Fruit fly (Drosophila melanogaster): ENCODE measurements around the gene Spn88Ea.

Spn88Ea gene

dm6 chr3R:15196134-15197034 lies 9.9 kb downstream of the Spn88Ea start, which contains the start of the genes Kpc1 and CG42542:
TSS of gene Kpc1 (minus strand) at chr3R:15196210.
TSS of gene CG42542 (plus strand) at chr3R:15196598.
- TF ChIP-seq brk (GFP tag; optimal IDR thresholded peaks at IDR 0.05) (no peak), Vsx2 (GFP tag; optimal IDR thresholded peaks at IDR 0.05; ENCODE audit: partially characterized antibody) (peak; percentile 92), sage (GFP tag; optimal IDR thresholded peaks at IDR 0.05) (peak; percentile 56), HLH106 (tag; optimal IDR thresholded peaks at IDR 0.05) (peak; percentile 60), dsf (GFP tag; optimal IDR thresholded peaks at IDR 0.05; ENCODE audit: borderline replicate concordance) (peak; percentile 72), Hnf4 (GFP tag; optimal IDR thresholded peaks at IDR 0.05) (peak; percentile 92), dmrt93B (GFP tag; optimal IDR thresholded peaks at IDR 0.05) (peak; percentile 52), foxo (GFP tag; optimal IDR thresholded peaks at IDR 0.05) (peak; percentile 34 to 83), pan (optimal IDR thresholded peaks at IDR 0.05) (no peak), Abd-B (GFP tag; optimal IDR thresholded peaks at IDR 0.05) (no peak), lola (GFP tag; optimal IDR thresholded peaks at IDR 0.05) (no peak), OdsH (GFP tag; optimal IDR thresholded peaks at IDR 0.05) (peak; percentile 72), h (GFP tag; optimal IDR thresholded peaks at IDR 0.05) (peak; percentile 83), Sp1 (GFP tag; optimal IDR thresholded peaks at IDR 0.05) (peak; percentile 64), Dfd (GFP tag; optimal IDR thresholded peaks at IDR 0.05) (no peak), sv (GFP tag; optimal IDR thresholded peaks at IDR 0.05) (peak; percentile 87), rgr (GFP tag; optimal IDR thresholded peaks at IDR 0.05) (peak; percentile 83), Mio (GFP tag; optimal IDR thresholded peaks at IDR 0.05) (no peak), GATAd (GFP tag; optimal IDR thresholded peaks at IDR 0.05) (peak; percentile 74), psq (GFP tag; optimal IDR thresholded peaks at IDR 0.05) (peak; percentile 69), Hr83 (GFP tag; optimal IDR thresholded peaks at IDR 0.05; ENCODE audit: poor library complexity, severe bottlenecking) (peak; percentile 93), Rel (GFP tag; optimal IDR thresholded peaks at IDR 0.05) (no peak), Rel (tag; optimal IDR thresholded peaks at IDR 0.05) (peak; percentile 60), Dif (GFP tag; optimal IDR thresholded peaks at IDR 0.05; ENCODE audit: partially characterized antibody) (peak; percentile 19), fru (GFP tag; optimal IDR thresholded peaks at IDR 0.05) (peak; percentile 77), woc (GFP tag; optimal IDR thresholded peaks at IDR 0.05) (peak; percentile 95), dl (GFP tag; optimal IDR thresholded peaks at IDR 0.05; ENCODE audit: insufficient read depth in 1 of 2, partially characterized antibody in 2 of 2) (peak in 1 of 2 experiments; percentile 6), ey (GFP tag; optimal IDR thresholded peaks at IDR 0.05) (peak; percentile 82), jim (GFP tag; optimal IDR thresholded peaks at IDR 0.05) (peak; percentile 52), br (GFP tag; optimal IDR thresholded peaks at IDR 0.05) (peak; percentile 74), CG9705 (GFP tag; optimal IDR thresholded peaks at IDR 0.05) (peak; percentile 49), CG32264 (GFP tag; optimal IDR thresholded peaks at IDR 0.05) (peak; percentile 70), Jra (GFP tag; optimal IDR thresholded peaks at IDR 0.05) (peak; percentile 94), tai (GFP tag; optimal IDR thresholded peaks at IDR 0.05) (no peak), Hr78 (GFP tag; optimal IDR thresholded peaks at IDR 0.05) (no peak), usp (GFP tag; optimal IDR thresholded peaks at IDR 0.05) (no peak), CrebA (GFP tag; optimal IDR thresholded peaks at IDR 0.05; ENCODE audit: borderline replicate concordance) (peak; percentile 64), Myc (optimal IDR thresholded peaks at IDR 0.05) (peak; percentile 89), N (GFP tag; optimal IDR thresholded peaks at IDR 0.05) (no peak)

dm6 chr3R:15181467-15181866 lies 24.8 kb downstream of the Spn88Ea start, which contains the start of gene Mf:
TSS of gene Mf (minus strand) at chr3R:15181510.
- TF ChIP-seq GATAd (GFP tag; optimal IDR thresholded peaks at IDR 0.05) (no peak), Dif (GFP tag; optimal IDR thresholded peaks at IDR 0.05; ENCODE audit: partially characterized antibody) (no peak), fru (GFP tag; optimal IDR thresholded peaks at IDR 0.05) (no peak), dl (GFP tag; optimal IDR thresholded peaks at IDR 0.05; ENCODE audit: insufficient read depth in 1 of 2, partially characterized antibody in 2 of 2) (no peak), Hnf4 (GFP tag; optimal IDR thresholded peaks at IDR 0.05) (no peak), CrebA (GFP tag; optimal IDR thresholded peaks at IDR 0.05; ENCODE audit: borderline replicate concordance) (no peak)
